Worm (Caenorhabditis elegans): ENCODE data around the gene Y38C1AA.6.

The Y38C1AA.6 gene

ce11 chrIV:192046-192445, 29.4 kb downstream of the Y38C1AA.6 start, which contains the start of gene Y38C1AA.12 (continued):
- no peak for TF ChIP-seq set-16 (GFP tag; IDR thresholded peaks at IDR 0.05)
- TF ChIP-seq gei-8 (GFP tag; optimal IDR thresholded peaks at IDR 0.05), result no peak
- TF ChIP-seq lsy-2 (tag; optimal IDR thresholded peaks at IDR 0.05), result peak in 1 of 2 experiments; percentile 85
- TF ChIP-seq php-3 (GFP tag; IDR thresholded peaks at IDR 0.05), result no peak; the same call in 1 of the 2 replicates
- TF ChIP-seq madf-9 (GFP tag; conservative IDR thresholded peaks at IDR 0.05), result peak; percentile 67
- TF ChIP-seq ztf-7 (tag; optimal IDR thresholded peaks at IDR 0.05), result peak; percentile 23
- peak; percentile 37 for TF ChIP-seq hlh-30 (tag; optimal IDR thresholded peaks at IDR 0.05; ENCODE audit: insufficient read depth)
- peak; percentile 70 for TF ChIP-seq rbr-2 (tag; optimal IDR thresholded peaks at IDR 0.05)
- TF ChIP-seq nhr-237 (tag; optimal IDR thresholded peaks at IDR 0.05), result no peak
- TF ChIP-seq Y75B8A.6 (GFP tag; IDR thresholded peaks at IDR 0.05), result no peak
- TF ChIP-seq pha-4 (GFP tag; IDR thresholded peaks at IDR 0.05), result peak; percentile 30; the same call in 1 of the 2 replicates
- TF ChIP-seq pha-4 (tag; optimal IDR thresholded peaks at IDR 0.05), result no peak
- TF ChIP-seq jun-1 (tag; optimal IDR thresholded peaks at IDR 0.05), result no peak
- no peak for TF ChIP-seq nhr-11 (tag; optimal IDR thresholded peaks at IDR 0.05)
- TF ChIP-seq nhr-25 (tag; optimal IDR thresholded peaks at IDR 0.05; ENCODE audit: borderline replicate concordance, insufficient read depth), result no peak
- no peak for TF ChIP-seq aly-2 (tag; optimal IDR thresholded peaks at IDR 0.05)
- TF ChIP-seq zfp-2 (tag; optimal IDR thresholded peaks at IDR 0.05), result no peak
- TF ChIP-seq lin-29 (GFP tag; IDR thresholded peaks at IDR 0.05), result no peak
- peak; percentile 48 for TF ChIP-seq F37D6.2 (tag; optimal IDR thresholded peaks at IDR 0.05)
- TF ChIP-seq D1046.2 (GFP tag; IDR thresholded peaks at IDR 0.05), result no peak
- no peak for TF ChIP-seq nhr-41 (GFP tag; IDR thresholded peaks at IDR 0.05)
- TF ChIP-seq mxl-3 (GFP tag; optimal IDR thresholded peaks at IDR 0.05), result no peak
- TF ChIP-seq lim-7 (GFP tag; IDR thresholded peaks at IDR 0.05), result no peak
- no peak for TF ChIP-seq snpc-4 (tag; optimal IDR thresholded peaks at IDR 0.05)
- TF ChIP-seq ZK337.2 (GFP tag; IDR thresholded peaks at IDR 0.05), result peak; percentile 95
- TF ChIP-seq duxl-1 (tag; optimal IDR thresholded peaks at IDR 0.05; ENCODE audit: poor library complexity), result peak; percentile 56
- TF ChIP-seq aha-1 (tag), result no peak
- TF ChIP-seq dve-1 (tag; optimal IDR thresholded peaks at IDR 0.05; ENCODE audit: insufficient read depth), result peak; percentile 57
- TF ChIP-seq zfp-3 (GFP tag; conservative IDR thresholded peaks at IDR 0.05), result peak; percentile 67; the same call in 1 of the 2 replicates
- TF ChIP-seq ceh-20 (GFP tag; IDR thresholded peaks at IDR 0.05), result no peak
- no peak for TF ChIP-seq pqm-1 (tag; optimal IDR thresholded peaks at IDR 0.05)
- no peak for TF ChIP-seq ceh-28 (tag; optimal IDR thresholded peaks at IDR 0.05)
- no peak for TF ChIP-seq Y5F2A.4 (GFP tag; optimal IDR thresholded peaks at IDR 0.05)
- TF ChIP-seq spr-3 (GFP tag; optimal IDR thresholded peaks at IDR 0.05), result no peak
- no peak for TF ChIP-seq mdl-1 (tag; optimal IDR thresholded peaks at IDR 0.05)
- no peak for TF ChIP-seq snpc-1.2 (GFP tag; IDR thresholded peaks at IDR 0.05)
- no peak for TF ChIP-seq skn-1 (tag; optimal IDR thresholded peaks at IDR 0.05)

- TF ChIP-seq ces-1 (GFP tag; optimal IDR thresholded peaks at IDR 0.05) (no peak), fos-1 (tag; optimal IDR thresholded peaks at IDR 0.05) (no peak), nhr-10 (tag; optimal IDR thresholded peaks at IDR 0.05) (no peak), nhr-111 (GFP tag; optimal IDR thresholded peaks at IDR 0.05) (no peak), zip-2 (tag; optimal IDR thresholded peaks at IDR 0.05) (no peak), madf-5 (GFP tag; IDR thresholded peaks at IDR 0.05) (no peak)
Observed at ce11 chrIV:194442-194841, 31.8 kb downstream of the Y38C1AA.6 start, which contains the start of gene csn-3. csn-3 (plus strand) TSS chrIV:194742.
